Worm (Caenorhabditis elegans) whole organism, mixed stage, embryonic: Measurements from ENCODE around the gene mrps-5.

ENCODE experiments used
- M03D4.4 ChIP-seq: sonication (generic microtip); optimal IDR thresholded peaks from 2 replicates; lab custom pipeline; 2017; ENCODE audit warnings: mild to moderate bottlenecking, missing genetic modification characterization, missing compliant biosample characterization
- ceh-39 ChIP-seq: fragments of 150-350 bp; optimal IDR thresholded peaks from 2 replicates; lab custom pipeline; 2014; ENCODE audit warnings: missing biosample characterization, missing genetic modification characterization
- ces-1 ChIP-seq: fragments of 150-350 bp; optimal IDR thresholded peaks from 2 replicates; lab custom pipeline; 2014; ENCODE audit warnings: missing biosample characterization, missing genetic modification reagents, missing genetic modification characterization
- cnd-1 ChIP-seq: fragments of 200-800 bp; sonication (Bioruptor generic); optimal IDR thresholded peaks from 2 replicates; lab custom pipeline; 2018; ENCODE audit warnings: mild to moderate bottlenecking, missing genetic modification characterization, missing compliant biosample characterization
- elt-1 ChIP-seq: sonication (generic microtip); optimal IDR thresholded peaks from 2 replicates; lab custom pipeline; 2017; ENCODE audit warnings: missing genetic modification characterization, mild to moderate bottlenecking, missing compliant biosample characterization, antibody characterized with exemption, moderate library complexity, borderline replicate concordance; ENCODE audit not compliant: insufficient read depth
- elt-3 ChIP-seq: fragments of 150-350 bp; optimal IDR thresholded peaks from 2 replicates; lab custom pipeline; 2014; ENCODE audit warnings: missing biosample characterization, missing genetic modification characterization
- flh-1 ChIP-seq: fragments of 200-800 bp; sonication (Bioruptor generic); optimal IDR thresholded peaks from 2 replicates; lab custom pipeline; 2018; ENCODE audit warnings: mild to moderate bottlenecking, missing genetic modification characterization, moderate library complexity, missing compliant biosample characterization
- lin-32 ChIP-seq: fragments of 200-800 bp; sonication (Bioruptor generic); optimal IDR thresholded peaks from 2 replicates; lab custom pipeline; 2018; ENCODE audit warnings: mild to moderate bottlenecking, missing genetic modification characterization, missing compliant biosample characterization
- mep-1 ChIP-seq: fragments of 150-350 bp; optimal IDR thresholded peaks from 2 replicates; lab custom pipeline; 2017; ENCODE audit warnings: missing biosample characterization, missing genetic modification reagents, missing genetic modification characterization, inconsistent platforms
- mls-2 ChIP-seq: sonication (generic microtip); optimal IDR thresholded peaks from 2 replicates; lab custom pipeline; 2016; ENCODE audit warnings: mild to moderate bottlenecking, missing genetic modification characterization, moderate library complexity, missing compliant biosample characterization
- nhr-12 ChIP-seq: fragments of 150-350 bp; optimal IDR thresholded peaks from 2 replicates; lab custom pipeline; 2014; ENCODE audit warnings: missing biosample characterization, missing genetic modification characterization
- nhr-28 ChIP-seq: fragments of 150-350 bp; optimal IDR thresholded peaks from 2 replicates; lab custom pipeline; 2014; ENCODE audit warnings: missing biosample characterization, missing genetic modification characterization
- pha-4 ChIP-seq: fragments of 150-350 bp; optimal IDR thresholded peaks from 2 replicates; lab custom pipeline; 2018; ENCODE audit warnings: missing biosample characterization, missing genetic modification reagents, missing genetic modification characterization
- sem-2 ChIP-seq: fragments of 200-800 bp; sonication (Bioruptor generic); optimal IDR thresholded peaks from 2 replicates; lab custom pipeline; 2018; ENCODE audit warnings: mild to moderate bottlenecking, missing genetic modification characterization, missing compliant biosample characterization
- snpc-4 ChIP-seq: fragments of 150-350 bp; optimal IDR thresholded peaks from 2 replicates; lab custom pipeline; 2014; ENCODE audit warnings: missing biosample characterization, missing genetic modification characterization
- tbx-8 ChIP-seq: fragments of 200-800 bp; sonication (Bioruptor generic); optimal IDR thresholded peaks from 2 replicates; lab custom pipeline; 2018; ENCODE audit warnings: mild to moderate bottlenecking, missing genetic modification characterization, moderate library complexity, missing compliant biosample characterization
- unc-120 ChIP-seq: sonication (generic microtip); optimal IDR thresholded peaks from 2 replicates; lab custom pipeline; 2017; ENCODE audit warnings: missing genetic modification characterization, missing compliant biosample characterization; ENCODE audit not compliant: poor library complexity, severe bottlenecking
- unc-39 ChIP-seq: fragments of 150-350 bp; optimal IDR thresholded peaks from 2 replicates; lab custom pipeline; 2014; ENCODE audit warnings: missing biosample characterization, missing genetic modification characterization
- zip-8 ChIP-seq: fragments of 150-350 bp; optimal IDR thresholded peaks from 2 replicates; lab custom pipeline; 2014; ENCODE audit warnings: missing biosample characterization, missing genetic modification characterization
- ztf-11 ChIP-seq: fragments of 150-350 bp; optimal IDR thresholded peaks from 2 replicates; lab custom pipeline; 2014; ENCODE audit warnings: missing biosample characterization, missing genetic modification characterization

mrps-5 gene

ce11 chrV:12611029-12611428 lies 47.7 kb downstream of the mrps-5 start, which contains the start of gene cubn-1:
Gene cubn-1 (plus strand): TSS chrV:12611329.
- no peak for TF ChIP-seq nhr-28 (tag; lab: Kevin White, UChicago)
- TF ChIP-seq nhr-12 (tag; lab: Kevin White, UChicago), result no peak
- no peak for TF ChIP-seq lin-32 (GFP tag; lab: Kevin White, UChicago)
- no peak for TF ChIP-seq unc-120 (tag; lab: Kevin White, UChicago)
- TF ChIP-seq tbx-8 (GFP tag; lab: Kevin White, UChicago), result no peak
- no peak for TF ChIP-seq ztf-11 (tag; lab: Kevin White, UChicago)
- TF ChIP-seq sem-2 (GFP tag; lab: Kevin White, UChicago), result no peak
- no peak for TF ChIP-seq zip-8 (tag; lab: Kevin White, UChicago)
- no peak for TF ChIP-seq cnd-1 (tag; lab: Kevin White, UChicago)
- no peak for TF ChIP-seq ceh-39 (tag; lab: Kevin White, UChicago)
- TF ChIP-seq elt-1 (tag; lab: Kevin White, UChicago), result no peak
- TF ChIP-seq pha-4 (tag; lab: Kevin White, UChicago), result no peak
- TF ChIP-seq mep-1 (tag; lab: Kevin White, UChicago), result no peak
- TF ChIP-seq flh-1, result no peak
- TF ChIP-seq, all 35 proteins: peak for 0

ce11 chrV:12612118-12612517 lies 48.8 kb downstream of the mrps-5 start, which contains the start of gene cyc-2.2:
Gene cyc-2.2 (minus strand): TSS chrV:12612218.
- no peak for TF ChIP-seq sem-2 (GFP tag; lab: Kevin White, UChicago)
- no peak for TF ChIP-seq ces-1 (GFP tag; lab: Kevin White, UChicago)
- no peak for TF ChIP-seq unc-120 (tag; lab: Kevin White, UChicago)
- no peak for TF ChIP-seq snpc-4 (tag; lab: Kevin White, UChicago)
- no peak for TF ChIP-seq unc-39
- TF ChIP-seq elt-3 (tag; lab: Kevin White, UChicago), result no peak
- no peak for TF ChIP-seq M03D4.4
- TF ChIP-seq pha-4 (tag; lab: Kevin White, UChicago), result no peak
- no peak for TF ChIP-seq nhr-12 (tag; lab: Kevin White, UChicago)
- TF ChIP-seq mls-2, result no peak
- TF ChIP-seq lin-32 (GFP tag; lab: Kevin White, UChicago), result no peak
- TF ChIP-seq zip-8 (tag; lab: Kevin White, UChicago), result no peak
- no peak for TF ChIP-seq cnd-1 (tag; lab: Kevin White, UChicago)
